Fruit fly (Drosophila melanogaster) whole organism, embryonic: ENCODE measurements around the gene CG42263.

Source experiments
- Aef1 ChIP-seq: fragments of 200-800 bp; sonication (Bioruptor generic); IDR thresholded peaks from 3 replicates; pipeline ENCODE4 v1.3.6; 2022; ENCODE audit warnings: missing biosample characterization, missing genetic modification characterization
- BEAF-32 ChIP-seq: fragments of 200-800 bp; sonication (Bioruptor generic); optimal IDR thresholded peaks from 3 replicates; lab custom pipeline; 2017; ENCODE audit warnings: missing biosample characterization, missing genetic modification characterization, mild to moderate bottlenecking, moderate library complexity, missing genetic modification reagents
- CG10431 ChIP-seq: fragments of 200-800 bp; sonication (Bioruptor generic); optimal IDR thresholded peaks from 3 replicates; lab custom pipeline; 2018; ENCODE audit warnings: missing biosample characterization, mild to moderate bottlenecking, missing genetic modification characterization
- CG10565 ChIP-seq: fragments of 200-800 bp; sonication (Bioruptor generic); optimal IDR thresholded peaks from 3 replicates; lab custom pipeline; 2016; ENCODE audit warnings: missing biosample characterization, mild to moderate bottlenecking, missing genetic modification characterization
- CG13424 ChIP-seq: fragments of 200-800 bp; sonication (Bioruptor generic); optimal IDR thresholded peaks from 2 replicates; lab custom pipeline; 2019; ENCODE audit warnings: missing biosample characterization, mild to moderate bottlenecking, missing genetic modification characterization, moderate library complexity
- CG13894 ChIP-seq: fragments of 200-800 bp; sonication (Bioruptor generic); optimal IDR thresholded peaks from 3 replicates; lab custom pipeline; 2018; ENCODE audit warnings: missing biosample characterization, mild to moderate bottlenecking, missing genetic modification characterization, moderate library complexity
- CG15479 ChIP-seq: fragments of 200-800 bp; sonication (Bioruptor generic); optimal IDR thresholded peaks from 3 replicates; lab custom pipeline; 2019; ENCODE audit warnings: missing biosample characterization, mild to moderate bottlenecking, missing genetic modification characterization, moderate library complexity
- CG17359 ChIP-seq: fragments of 200-800 bp; sonication (Bioruptor generic); optimal IDR thresholded peaks from 3 replicates; lab custom pipeline; 2018; ENCODE audit warnings: missing biosample characterization, mild to moderate bottlenecking, missing genetic modification characterization, moderate library complexity
- CG17361 ChIP-seq: fragments of 200-800 bp; sonication (Bioruptor generic); IDR thresholded peaks from 3 replicates; pipeline ENCODE4 v1.3.6; 2022; ENCODE audit warnings: missing biosample characterization, missing genetic modification characterization
- CG18262 ChIP-seq: fragments of 200-800 bp; optimal IDR thresholded peaks from 3 replicates; lab custom pipeline; 2019; ENCODE audit warnings: missing biosample characterization, mild to moderate bottlenecking, missing genetic modification characterization, moderate library complexity
- CG18599 ChIP-seq: fragments of 200-800 bp; sonication (Bioruptor generic); optimal IDR thresholded peaks from 3 replicates; lab custom pipeline; 2017; ENCODE audit warnings: missing biosample characterization, missing genetic modification characterization, mild to moderate bottlenecking, moderate library complexity, missing genetic modification reagents
- CG32532 ChIP-seq: fragments of 200-800 bp; sonication (Bioruptor generic); IDR thresholded peaks from 2 replicates; pipeline ENCODE4 v1.3.6; 2022; ENCODE audit warnings: missing biosample characterization, missing genetic modification characterization
- CG32772 ChIP-seq: fragments of 200-800 bp; sonication (Bioruptor generic); IDR thresholded peaks from 2 replicates; pipeline ENCODE4 v1.3.6; 2022; ENCODE audit warnings: missing biosample characterization, missing genetic modification characterization
- CG33557 ChIP-seq: fragments of 200-800 bp; sonication (Bioruptor generic); optimal IDR thresholded peaks from 2 replicates; lab custom pipeline; 2019; ENCODE audit warnings: missing biosample characterization, mild to moderate bottlenecking, missing genetic modification characterization, moderate library complexity
- CG4820 ChIP-seq: fragments of 200-800 bp; sonication (Bioruptor generic); optimal IDR thresholded peaks from 3 replicates; lab custom pipeline; 2016; ENCODE audit warnings: missing biosample characterization, missing genetic modification characterization
- CG8281 ChIP-seq: fragments of 200-800 bp; sonication (Bioruptor generic); optimal IDR thresholded peaks from 2 replicates; lab custom pipeline; 2018; ENCODE audit warnings: missing biosample characterization, mild to moderate bottlenecking, missing genetic modification characterization, moderate library complexity
- CG9437 ChIP-seq: fragments of 200-800 bp; sonication (Bioruptor generic); optimal IDR thresholded peaks from 2 replicates; lab custom pipeline; 2018; ENCODE audit warnings: missing biosample characterization, mild to moderate bottlenecking, missing genetic modification characterization
- D19A ChIP-seq: fragments of 200-800 bp; optimal IDR thresholded peaks from 3 replicates; lab custom pipeline; 2019; ENCODE audit warnings: missing biosample characterization, mild to moderate bottlenecking, missing genetic modification characterization, moderate library complexity
- Dek ChIP-seq: fragments of 200-800 bp; sonication (Bioruptor generic); optimal IDR thresholded peaks from 3 replicates; lab custom pipeline; 2019; ENCODE audit warnings: missing biosample characterization, mild to moderate bottlenecking, missing genetic modification characterization, moderate library complexity
- Eip74EF ChIP-seq, 2 experiments: fragments of 200-800 bp in 1 of 2; fragments of >200 bp in 1 of 2; sonication (Bioruptor generic) in 1 of 2; optimal IDR thresholded peaks; 2 replicates each; lab custom pipeline; 2017 to 2019; ENCODE audit warnings: missing biosample characterization in 2 of 2, missing genetic modification characterization in 2 of 2, mild to moderate bottlenecking in 1 of 2, moderate library complexity in 1 of 2
- Ets65A ChIP-seq: fragments of 200-800 bp; sonication (Bioruptor generic); peaks from one replicate; lab custom pipeline; 2016; ENCODE audit warnings: missing biosample characterization, missing genetic modification characterization
- Optix ChIP-seq: fragments of 200-800 bp; sonication (Bioruptor generic); IDR thresholded peaks from 3 replicates; pipeline ENCODE4 v1.3.6; 2022; ENCODE audit warnings: missing biosample characterization, missing genetic modification characterization
- Sin3A ChIP-seq: fragments of >200 bp; optimal IDR thresholded peaks from 2 replicates; lab custom pipeline; 2018
- Sox102F ChIP-seq: fragments of 200-800 bp; sonication (Bioruptor generic); optimal IDR thresholded peaks from 2 replicates; lab custom pipeline; 2018; ENCODE audit warnings: missing biosample characterization, mild to moderate bottlenecking, missing genetic modification characterization, moderate library complexity
- TFAM ChIP-seq: fragments of 200-800 bp; sonication (Bioruptor generic); optimal IDR thresholded peaks from 2 replicates; lab custom pipeline; 2017; ENCODE audit warnings: missing biosample characterization, missing genetic modification characterization, inconsistent platforms
- Xrp1 ChIP-seq: fragments of 200-800 bp; sonication (Bioruptor generic); IDR thresholded peaks from 2 replicates; pipeline ENCODE4 v1.3.6; 2022; ENCODE audit warnings: missing biosample characterization, missing genetic modification characterization
- ab ChIP-seq: fragments of 200-800 bp; sonication (Bioruptor generic); optimal IDR thresholded peaks from 2 replicates; lab custom pipeline; 2016; ENCODE audit warnings: missing biosample characterization, missing genetic modification characterization
- abd-A ChIP-seq: fragments of 200-800 bp; sonication (Bioruptor generic); optimal IDR thresholded peaks from 3 replicates; lab custom pipeline; 2019; ENCODE audit warnings: missing biosample characterization, mild to moderate bottlenecking, missing genetic modification characterization, moderate library complexity
- ash1 ChIP-seq: fragments of 200-800 bp; sonication (Bioruptor generic); optimal IDR thresholded peaks from 2 replicates; lab custom pipeline; 2018; ENCODE audit warnings: missing biosample characterization, mild to moderate bottlenecking, missing genetic modification characterization
- ato ChIP-seq: fragments of 200-800 bp; sonication (Bioruptor generic); IDR thresholded peaks from 2 replicates; pipeline ENCODE4 v1.3.6; 2022; ENCODE audit warnings: missing biosample characterization, missing genetic modification characterization; ENCODE audit not compliant: partially characterized antibody
- bsh ChIP-seq, 2 experiments: fragments of 200-800 bp; sonication (Bioruptor generic); optimal IDR thresholded peaks; 2 replicates each; lab custom pipeline; 2017 to 2018; ENCODE audit warnings: mild to moderate bottlenecking in 2 of 2, missing biosample characterization in 2 of 2, missing genetic modification characterization in 2 of 2, moderate library complexity in 1 of 2
- chif ChIP-seq, 2 experiments: fragments of 200-800 bp; sonication (Bioruptor generic); optimal IDR thresholded peaks; 3 replicates each; lab custom pipeline; 2016; ENCODE audit warnings: missing biosample characterization in 2 of 2, missing genetic modification characterization in 2 of 2
- corto ChIP-seq: fragments of 200-800 bp; sonication (Bioruptor generic); optimal IDR thresholded peaks from 2 replicates; lab custom pipeline; 2016; ENCODE audit warnings: missing biosample characterization, mild to moderate bottlenecking, missing genetic modification characterization, moderate library complexity
- dm ChIP-seq: fragments of 200-800 bp; sonication (Bioruptor generic); optimal IDR thresholded peaks from 3 replicates; lab custom pipeline; 2016; ENCODE audit warnings: missing biosample characterization, missing genetic modification characterization
- dmrt11E ChIP-seq: fragments of 200-800 bp; sonication (Bioruptor generic); optimal IDR thresholded peaks from 3 replicates; lab custom pipeline; 2018; ENCODE audit warnings: missing biosample characterization, mild to moderate bottlenecking, missing genetic modification characterization, moderate library complexity
- dysf ChIP-seq: fragments of 200-800 bp; sonication (Bioruptor generic); IDR thresholded peaks from 3 replicates; pipeline ENCODE4 v1.3.6; 2022; ENCODE audit warnings: missing biosample characterization, missing genetic modification characterization
- fd64A ChIP-seq: fragments of 200-800 bp; sonication (Bioruptor generic); optimal IDR thresholded peaks from 3 replicates; lab custom pipeline; 2018; ENCODE audit warnings: missing biosample characterization, mild to moderate bottlenecking, missing genetic modification characterization
- fru ChIP-seq: fragments of >200 bp; optimal IDR thresholded peaks from 2 replicates; lab custom pipeline; 2017
- mam ChIP-seq: fragments of 200-800 bp; sonication (Bioruptor generic); optimal IDR thresholded peaks from 3 replicates; lab custom pipeline; 2016; ENCODE audit warnings: missing biosample characterization, missing genetic modification characterization
- mirr ChIP-seq: fragments of 200-800 bp; sonication (Bioruptor generic); optimal IDR thresholded peaks from 3 replicates; lab custom pipeline; 2018; ENCODE audit warnings: missing biosample characterization, mild to moderate bottlenecking, missing genetic modification characterization
- nau ChIP-seq: fragments of 200-800 bp; sonication (Bioruptor generic); optimal IDR thresholded peaks from 3 replicates; lab custom pipeline; 2017; ENCODE audit warnings: missing biosample characterization, mild to moderate bottlenecking, missing genetic modification characterization, missing genetic modification reagents
- nom ChIP-seq: fragments of 200-800 bp; sonication (Bioruptor generic); optimal IDR thresholded peaks from 2 replicates; lab custom pipeline; 2017; ENCODE audit warnings: missing biosample characterization, missing genetic modification characterization, mild to moderate bottlenecking, moderate library complexity, missing genetic modification reagents
- pum ChIP-seq: fragments of 200-800 bp; sonication (Bioruptor generic); optimal IDR thresholded peaks from 2 replicates; lab custom pipeline; 2016; ENCODE audit warnings: missing biosample characterization, missing genetic modification characterization
- ro ChIP-seq: fragments of 200-800 bp; sonication (Bioruptor generic); IDR thresholded peaks from 2 replicates; pipeline ENCODE4 v1.3.6; 2022; ENCODE audit warnings: missing biosample characterization, missing genetic modification characterization
- sens-2 ChIP-seq: fragments of 200-800 bp; sonication (Bioruptor generic); IDR thresholded peaks from 2 replicates; pipeline ENCODE4 v1.3.6; 2022; ENCODE audit warnings: missing biosample characterization, missing genetic modification characterization
- sim ChIP-seq: fragments of 200-800 bp; sonication (Bioruptor generic); IDR thresholded peaks from 2 replicates; pipeline ENCODE4 v1.3.6; 2022; ENCODE audit warnings: missing biosample characterization, missing genetic modification characterization
- slbo ChIP-seq: fragments of 200-800 bp; sonication (Bioruptor generic); IDR thresholded peaks from 2 replicates; pipeline ENCODE4 v1.3.6; 2022; ENCODE audit warnings: missing biosample characterization, missing genetic modification characterization
- ssp ChIP-seq: fragments of 200-800 bp; sonication (Bioruptor generic); IDR thresholded peaks from 2 replicates; pipeline ENCODE4 v1.3.6; 2022; ENCODE audit warnings: missing biosample characterization, missing genetic modification characterization
- sug ChIP-seq: fragments of 200-800 bp; optimal IDR thresholded peaks from 2 replicates; lab custom pipeline; 2019; ENCODE audit warnings: missing biosample characterization, mild to moderate bottlenecking, missing genetic modification characterization, moderate library complexity
- toy ChIP-seq: fragments of 200-800 bp; sonication (Bioruptor generic); IDR thresholded peaks from 2 replicates; pipeline ENCODE4 v1.3.6; 2022; ENCODE audit warnings: missing biosample characterization, missing genetic modification characterization
- unc-4 ChIP-seq: fragments of 200-800 bp; sonication (Bioruptor generic); IDR thresholded peaks from 2 replicates; pipeline ENCODE4 v1.3.6; 2022; ENCODE audit warnings: missing biosample characterization, missing genetic modification characterization; ENCODE audit not compliant: partially characterized antibody

CG42263 gene

dm6 chr3L:19991714-19992231 is 36.2 kb upstream of the CG42263 start, which contains the start of the genes CG7646 and Nca (continued):
- peak; percentile 25 for TF ChIP-seq CG15479 (GFP tag; lab: Kevin White, UChicago)
- TF ChIP-seq ash1 (GFP tag; lab: Kevin White, UChicago): no peak
- TF ChIP-seq fru (lab: Kevin White, UChicago): no peak
- TF ChIP-seq Eip74EF (GFP tag; optimal IDR thresholded peaks at IDR 0.05; lab: Kevin White, UChicago): no peak
- TF ChIP-seq mirr: peak; percentile 50
- no peak for TF ChIP-seq ro
- no peak for TF ChIP-seq CG32772 (GFP tag; lab: Robert Waterston, UW)
- no peak for TF ChIP-seq slbo (GFP tag; lab: Robert Waterston, UW)
- no peak for TF ChIP-seq CG10431 (GFP tag; lab: Kevin White, UChicago)
- TF ChIP-seq abd-A (tag; lab: Kevin White, UChicago): no peak
- peak; percentile 12 for TF ChIP-seq CG13424 (tag; lab: Kevin White, UChicago)
- no peak for TF ChIP-seq sens-2 (GFP tag; lab: Robert Waterston, UW)
- TF ChIP-seq Ets65A: peak; percentile 86
- TF ChIP-seq sim (GFP tag; lab: Robert Waterston, UW): no peak
- TF ChIP-seq pum (GFP tag; lab: Kevin White, UChicago): no peak
- no peak for TF ChIP-seq Aef1 (GFP tag; lab: Robert Waterston, UW)
- TF ChIP-seq Optix: no peak
- TF ChIP-seq CG17361 (GFP tag; lab: Robert Waterston, UW): no peak; the same call in 2 of the 3 replicates
- TF ChIP-seq toy (GFP tag; lab: Robert Waterston, UW): no peak
- no peak for TF ChIP-seq CG4820 (GFP tag; lab: Kevin White, UChicago)
- TF ChIP-seq CG18262: no peak
- no peak for TF ChIP-seq CG18599
- no peak for TF ChIP-seq chif (GFP tag; optimal IDR thresholded peaks at IDR 0.05; lab: Kevin White, UChicago)
- no peak for TF ChIP-seq dmrt11E (tag; lab: Kevin White, UChicago)
- TF ChIP-seq CG8281 (tag; lab: Kevin White, UChicago): peak; percentile 47
- TF ChIP-seq fd64A (GFP tag; lab: Kevin White, UChicago): no peak
- no peak for TF ChIP-seq corto (GFP tag; lab: Kevin White, UChicago)
- no peak for TF ChIP-seq mam
- TF ChIP-seq dysf (GFP tag; lab: Robert Waterston, UW): no peak
- no peak for TF ChIP-seq CG13894 (tag; lab: Kevin White, UChicago)
- no peak for TF ChIP-seq nom (GFP tag; lab: Kevin White, UChicago)
- no peak for TF ChIP-seq CG32532 (GFP tag; lab: Robert Waterston, UW)
- no peak for TF ChIP-seq sug
- peak; percentile 86 for TF ChIP-seq ato (GFP tag; lab: Robert Waterston, UW)
- TF ChIP-seq nau (GFP tag; lab: Kevin White, UChicago): no peak
- TF ChIP-seq dm (GFP tag; lab: Kevin White, UChicago): no peak
- no peak for TF ChIP-seq CG17359 (tag; lab: Kevin White, UChicago)
- TF ChIP-seq BEAF-32 (GFP tag; lab: Kevin White, UChicago): peak; percentile 90
- no peak for TF ChIP-seq Sin3A
- no peak for TF ChIP-seq ssp
- TF ChIP-seq ab (GFP tag; lab: Kevin White, UChicago): no peak
- peak; percentile 58 for TF ChIP-seq CG33557 (GFP tag; lab: Kevin White, UChicago)
- TF ChIP-seq D19A (tag; lab: Kevin White, UChicago): peak; percentile 13
- no peak for TF ChIP-seq bsh (GFP tag; optimal IDR thresholded peaks at IDR 0.05; lab: Kevin White, UChicago)
- no peak for TF ChIP-seq Sox102F
- no peak for TF ChIP-seq Dek (tag; lab: Kevin White, UChicago)
- no peak for TF ChIP-seq CG10565 (GFP tag; lab: Kevin White, UChicago)
- no peak for TF ChIP-seq Xrp1 (GFP tag; lab: Robert Waterston, UW)
- no peak for TF ChIP-seq TFAM (GFP tag; lab: Kevin White, UChicago)
- peak; percentile 85 for TF ChIP-seq unc-4 (GFP tag; lab: Robert Waterston, UW)
- no peak for TF ChIP-seq CG9437
